Fruit fly (Drosophila melanogaster): ENCODE results near the gene Vml.

Vml gene

dm6 chrX:2303771-2304513 lies 28.3 kb downstream of the Vml start (continued):
- TF ChIP-seq CG10654 (GFP tag; optimal IDR thresholded peaks at IDR 0.05) (peak; percentile 83), gfzf (GFP tag; optimal IDR thresholded peaks at IDR 0.05) (no peak), Doc3 (GFP tag; IDR thresholded peaks at IDR 0.05; ENCODE audit: partially characterized antibody) (no peak), CG13624 (GFP tag; optimal IDR thresholded peaks at IDR 0.05) (peak; percentile 95), wor (GFP tag; IDR thresholded peaks at IDR 0.05) (peak; percentile 75), Spps (tag; optimal IDR thresholded peaks at IDR 0.05) (peak; percentile 66), CG15601 (tag; optimal IDR thresholded peaks at IDR 0.05) (peak; percentile 85), row (GFP tag; IDR thresholded peaks at IDR 0.05) (peak; percentile 99)

DNA sequence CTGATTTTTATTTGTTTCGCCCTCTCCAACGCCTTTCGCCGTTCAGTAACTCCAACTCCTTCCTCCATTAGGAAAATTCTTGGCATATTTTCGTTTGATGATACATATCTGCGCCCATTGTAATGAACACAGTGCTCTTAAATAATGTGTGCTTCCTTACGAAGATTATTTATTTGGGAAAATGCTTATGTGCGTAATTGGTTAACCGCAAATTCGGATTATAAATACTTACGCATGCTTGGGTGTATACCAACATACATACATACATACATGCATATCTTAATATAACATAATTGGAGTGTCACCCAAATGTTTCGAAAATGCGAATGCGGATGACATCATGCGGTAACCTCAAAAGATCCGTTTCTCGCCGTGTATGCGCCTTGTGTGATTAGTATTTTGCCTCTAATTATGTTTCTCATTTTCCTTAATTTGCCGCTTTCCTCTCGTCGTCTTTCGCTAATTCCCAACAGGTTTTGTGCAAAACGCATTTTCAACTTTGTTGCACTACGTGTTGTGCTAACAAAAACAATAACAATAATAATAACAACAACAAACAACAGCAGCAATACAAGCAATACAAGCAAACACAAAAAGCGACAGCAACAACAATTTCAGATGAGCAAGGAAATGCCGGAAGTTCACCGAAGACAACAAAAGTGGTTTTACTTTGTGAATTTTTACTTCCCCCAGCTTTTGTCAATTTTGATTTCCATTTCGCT lies 29.1 kb downstream of the Vml start:
- no peak for TF ChIP-seq gt (GFP tag; IDR thresholded peaks at IDR 0.05)
- TF ChIP-seq ac (GFP tag; optimal IDR thresholded peaks at IDR 0.05), result no peak
- TF ChIP-seq kay (GFP tag; optimal IDR thresholded peaks at IDR 0.05), result no peak
- TF ChIP-seq CG4360 (GFP tag; IDR thresholded peaks at IDR 0.05), result peak; percentile 58
- TF ChIP-seq BtbVII (GFP tag; optimal IDR thresholded peaks at IDR 0.05), result no peak
- no peak for TF ChIP-seq Fer3 (tag; optimal IDR thresholded peaks at IDR 0.05)
- no peak for TF ChIP-seq Side (GFP tag; optimal IDR thresholded peaks at IDR 0.05)
- no peak for TF ChIP-seq CG7357 (GFP tag; IDR thresholded peaks at IDR 0.05)
- no peak for TF ChIP-seq CG34224 (GFP tag; IDR thresholded peaks at IDR 0.05; ENCODE audit: partially characterized antibody)
- no peak for TF ChIP-seq h (optimal IDR thresholded peaks at IDR 0.05)
- TF ChIP-seq lola (GFP tag; optimal IDR thresholded peaks at IDR 0.05), result peak in 1 of 3 experiments; percentile 10
- TF ChIP-seq twi (tag; optimal IDR thresholded peaks at IDR 0.05), result no peak
- no peak for TF ChIP-seq Ravus (GFP tag; IDR thresholded peaks at IDR 0.05)
- no peak for TF ChIP-seq CG1529 (GFP tag; optimal IDR thresholded peaks at IDR 0.05)
- peak; percentile 3 for TF ChIP-seq Sox102F (GFP tag; optimal IDR thresholded peaks at IDR 0.05)
- no peak for TF ChIP-seq tio (GFP tag; optimal IDR thresholded peaks at IDR 0.05)
- TF ChIP-seq CG10462 (GFP tag; optimal IDR thresholded peaks at IDR 0.05), result no peak
- no peak for TF ChIP-seq Dfd (GFP tag; optimal IDR thresholded peaks at IDR 0.05)
- no peak for TF ChIP-seq CG17361 (GFP tag; IDR thresholded peaks at IDR 0.05)
- TF ChIP-seq Ets97D (GFP tag; optimal IDR thresholded peaks at IDR 0.05), result no peak
- TF ChIP-seq CG9609 (GFP tag; optimal IDR thresholded peaks at IDR 0.05), result no peak
- TF ChIP-seq CoRest (tag; optimal IDR thresholded peaks at IDR 0.05), result no peak
- no peak for TF ChIP-seq Doc3 (GFP tag; IDR thresholded peaks at IDR 0.05; ENCODE audit: partially characterized antibody)
- no peak for TF ChIP-seq CG7745 (tag; optimal IDR thresholded peaks at IDR 0.05)
- no peak for TF ChIP-seq al (GFP tag; IDR thresholded peaks at IDR 0.05)
- no peak for TF ChIP-seq CG14667 (GFP tag; IDR thresholded peaks at IDR 0.05)
- no peak for TF ChIP-seq D (optimal IDR thresholded peaks at IDR 0.05)
- TF ChIP-seq D (GFP tag; optimal IDR thresholded peaks at IDR 0.05), result no peak
- TF ChIP-seq fd3F (GFP tag; optimal IDR thresholded peaks at IDR 0.05), result no peak
- no peak for TF ChIP-seq org-1 (GFP tag; optimal IDR thresholded peaks at IDR 0.05)
- no peak for TF ChIP-seq CG7928 (GFP tag; optimal IDR thresholded peaks at IDR 0.05)
- no peak for TF ChIP-seq Doc2 (GFP tag; IDR thresholded peaks at IDR 0.05)
- TF ChIP-seq Hr78 (GFP tag; optimal IDR thresholded peaks at IDR 0.05), result no peak
- no peak for TF ChIP-seq stc (GFP tag; IDR thresholded peaks at IDR 0.05)
- peak; percentile 10 for TF ChIP-seq sens (GFP tag)
- TF ChIP-seq CG16813 (GFP tag; IDR thresholded peaks at IDR 0.05; ENCODE audit: partially characterized antibody), result no peak
- TF ChIP-seq CG8388 (GFP tag; optimal IDR thresholded peaks at IDR 0.05), result peak; percentile 11
- TF ChIP-seq Drgx (GFP tag; IDR thresholded peaks at IDR 0.05), result no peak
- peak; percentile 80 for TF ChIP-seq Med (GFP tag)
- TF ChIP-seq Ptx1 (GFP tag; IDR thresholded peaks at IDR 0.05), result no peak
- no peak for TF ChIP-seq Gug (GFP tag; IDR thresholded peaks at IDR 0.05)

Measured in whole organism, embryonic.